Worm (Caenorhabditis elegans) whole organism, L4 larva: ENCODE measurements around the gene fbxb-74.

Experiments
- F10B5.3 ChIP-seq: sonication (generic microtip); optimal IDR thresholded peaks from 2 replicates; lab custom pipeline; 2016; ENCODE audit warnings: mild to moderate bottlenecking, missing genetic modification characterization, missing compliant biosample characterization
- F26F4.8 ChIP-seq: fragments of 200-800 bp; sonication (Bioruptor generic); conservative IDR thresholded peaks from 2 replicates; pipeline ENCODE4 v1.3.6; 2022; ENCODE audit warnings: missing genetic modification characterization, missing compliant biosample characterization
- F44E2.7 ChIP-seq: fragments of 200-800 bp; sonication (Bioruptor generic); IDR thresholded peaks from 2 replicates; pipeline ENCODE4 v2.1.2; 2022; ENCODE audit warnings: missing genetic modification characterization, missing compliant biosample characterization
- F49E8.2 ChIP-seq: sonication (generic microtip); optimal IDR thresholded peaks from 2 replicates; lab custom pipeline; 2016; ENCODE audit warnings: missing compliant biosample characterization, mild to moderate bottlenecking, missing genetic modification characterization, borderline replicate concordance
- T26A8.4 ChIP-seq: fragments of 200-800 bp; sonication (Bioruptor generic); IDR thresholded peaks from 2 replicates; pipeline ENCODE4 v1.3.6; 2022; ENCODE audit warnings: missing genetic modification characterization, missing compliant biosample characterization
- Y105C5A.15 ChIP-seq: fragments of 200-800 bp; sonication (Bioruptor generic); IDR thresholded peaks from 2 replicates; pipeline ENCODE4 v1.3.6; 2022; ENCODE audit warnings: missing genetic modification characterization, missing compliant biosample characterization
- Y5F2A.4 ChIP-seq: fragments of 200-800 bp; sonication (Bioruptor generic); optimal IDR thresholded peaks from 2 replicates; lab custom pipeline; 2018; ENCODE audit warnings: mild to moderate bottlenecking, missing genetic modification characterization, missing compliant biosample characterization
- ZK337.2 ChIP-seq: fragments of 200-800 bp; sonication (Bioruptor generic); IDR thresholded peaks from 2 replicates; pipeline ENCODE4 v1.3.6; 2022; ENCODE audit warnings: missing genetic modification reagents, missing genetic modification characterization, missing compliant biosample characterization
- ZK546.5 ChIP-seq, 2 experiments: sonication (generic microtip); optimal IDR thresholded peaks; 2 replicates each; lab custom pipeline; 2017; ENCODE audit warnings: missing biosample characterization in 2 of 2, missing genetic modification characterization in 2 of 2
- aly-2 ChIP-seq: sonication (generic microtip); optimal IDR thresholded peaks from 2 replicates; lab custom pipeline; 2018; ENCODE audit warnings: missing biosample characterization, missing genetic modification characterization
- ama-1 ChIP-seq: fragments of 150-350 bp; optimal IDR thresholded peaks from 2 replicates; lab custom pipeline; 2014; ENCODE audit warnings: inconsistent platforms, mixed read lengths
- ceh-20 ChIP-seq: fragments of 200-800 bp; sonication (Bioruptor generic); IDR thresholded peaks from 2 replicates; pipeline ENCODE4 v1.3.6; 2022; ENCODE audit warnings: missing genetic modification reagents, missing genetic modification characterization, missing compliant biosample characterization
- ceh-28 ChIP-seq: fragments of 150-350 bp; optimal IDR thresholded peaks from 2 replicates; lab custom pipeline; 2014; ENCODE audit warnings: missing biosample characterization, missing genetic modification reagents, missing genetic modification characterization
- ceh-44 ChIP-seq: fragments of 200-800 bp; sonication (Bioruptor generic); IDR thresholded peaks from 2 replicates; pipeline ENCODE4 v1.3.6; 2022; ENCODE audit warnings: missing genetic modification reagents, missing genetic modification characterization, missing compliant biosample characterization
- ceh-82 ChIP-seq: sonication (generic microtip); optimal IDR thresholded peaks from 2 replicates; lab custom pipeline; 2017; ENCODE audit warnings: missing biosample characterization, missing genetic modification characterization
- ctbp-1 ChIP-seq: fragments of 200-800 bp; sonication (Bioruptor generic); IDR thresholded peaks from 2 replicates; pipeline ENCODE4 v1.3.6; 2022; ENCODE audit warnings: missing genetic modification reagents, missing genetic modification characterization, missing compliant biosample characterization
- daf-16 ChIP-seq, 3 experiments: sonication (generic microtip); optimal IDR thresholded peaks; 2 replicates each; lab custom pipeline; 2016 to 2017; ENCODE audit warnings: missing genetic modification characterization in 3 of 3, missing genetic modification reagents in 3 of 3, mild to moderate bottlenecking in 2 of 3, missing compliant biosample characterization in 2 of 3, missing biosample characterization in 1 of 3, moderate library complexity in 1 of 3
- daf-19 ChIP-seq: fragments of 200-800 bp; sonication (Bioruptor generic); conservative IDR thresholded peaks from 2 replicates; pipeline ENCODE4 v1.3.6; 2022; ENCODE audit warnings: missing genetic modification characterization, missing compliant biosample characterization
- dmd-6 ChIP-seq: fragments of 200-800 bp; sonication (Bioruptor generic); IDR thresholded peaks from 2 replicates; pipeline ENCODE4 v1.3.6; 2022; ENCODE audit warnings: missing genetic modification reagents, missing genetic modification characterization, missing compliant biosample characterization
- dmd-9 ChIP-seq: fragments of 200-800 bp; sonication (Bioruptor generic); IDR thresholded peaks from 2 replicates; pipeline ENCODE4 v1.3.6; 2022; ENCODE audit warnings: missing genetic modification reagents, missing genetic modification characterization, missing compliant biosample characterization
- dve-1 ChIP-seq: sonication (generic microtip); optimal IDR thresholded peaks from 2 replicates; lab custom pipeline; 2017; ENCODE audit warnings: antibody characterized with exemption, mild to moderate bottlenecking, missing genetic modification characterization, missing compliant biosample characterization; ENCODE audit not compliant: insufficient read depth
- fkh-10 ChIP-seq: fragments of 150-350 bp; optimal IDR thresholded peaks from 2 replicates; lab custom pipeline; 2014; ENCODE audit warnings: missing biosample characterization, missing genetic modification reagents, missing genetic modification characterization
- gei-8 ChIP-seq: fragments of 200-800 bp; sonication (Bioruptor generic); optimal IDR thresholded peaks from 2 replicates; lab custom pipeline; 2018; ENCODE audit warnings: mild to moderate bottlenecking, missing genetic modification characterization, missing compliant biosample characterization
- hif-1 ChIP-seq, 2 experiments: sonication (generic microtip); optimal IDR thresholded peaks; 2 replicates each; lab custom pipeline; 2016 to 2017; ENCODE audit warnings: missing compliant biosample characterization in 2 of 2, missing genetic modification characterization in 2 of 2, missing genetic modification reagents in 2 of 2, missing genotype in 2 of 2, mild to moderate bottlenecking in 1 of 2
- hlh-30 ChIP-seq: sonication (generic microtip); optimal IDR thresholded peaks from 2 replicates; lab custom pipeline; 2017; ENCODE audit warnings: antibody characterized with exemption, mild to moderate bottlenecking, missing genetic modification characterization, missing compliant biosample characterization; ENCODE audit not compliant: insufficient read depth
- hmg-1.1 ChIP-seq: fragments of 200-800 bp; sonication (Bioruptor generic); IDR thresholded peaks from 2 replicates; pipeline ENCODE4 v1.3.6; 2022; ENCODE audit warnings: missing genetic modification reagents, missing genetic modification characterization, missing compliant biosample characterization
- jun-1 ChIP-seq: fragments of 150-350 bp; optimal IDR thresholded peaks from 2 replicates; lab custom pipeline; 2014; ENCODE audit warnings: missing biosample characterization, missing genetic modification reagents, missing genetic modification characterization
- madf-9 ChIP-seq: fragments of 200-800 bp; sonication (Bioruptor generic); conservative IDR thresholded peaks from 2 replicates; pipeline ENCODE4 v1.3.6; 2022; ENCODE audit warnings: missing genetic modification reagents, missing genetic modification characterization, missing compliant biosample characterization
- mes-2 ChIP-seq: sonication (generic microtip); optimal IDR thresholded peaks from 2 replicates; lab custom pipeline; 2016; ENCODE audit warnings: missing genotype, mild to moderate bottlenecking, missing genetic modification characterization, missing compliant biosample characterization; ENCODE audit not compliant: poor library complexity, severe bottlenecking
- mxl-3 ChIP-seq: fragments of 200-800 bp; sonication (Bioruptor generic); optimal IDR thresholded peaks from 2 replicates; lab custom pipeline; 2018; ENCODE audit warnings: mild to moderate bottlenecking, missing genetic modification characterization, missing compliant biosample characterization
- nhr-102 ChIP-seq: sonication (generic microtip); optimal IDR thresholded peaks from 2 replicates; lab custom pipeline; 2016; ENCODE audit warnings: mild to moderate bottlenecking, missing genetic modification characterization, moderate library complexity, missing compliant biosample characterization
- nhr-237 ChIP-seq: sonication (generic microtip); optimal IDR thresholded peaks from 2 replicates; lab custom pipeline; 2017; ENCODE audit warnings: missing biosample characterization, missing genetic modification characterization
- nhr-42 ChIP-seq: fragments of 200-800 bp; sonication (Bioruptor generic); IDR thresholded peaks from 2 replicates; pipeline ENCODE4 v1.3.6; 2022; ENCODE audit warnings: missing genetic modification characterization, missing compliant biosample characterization
- pha-4 ChIP-seq, 2 experiments: fragments of 150-350 bp in 1 of 2; fragments of 200-800 bp in 1 of 2; sonication (Bioruptor generic) in 1 of 2; IDR thresholded peaks in 1 of 2; optimal IDR thresholded peaks in 1 of 2; 2 replicates each; pipeline versions ENCODE4 v1.3.6 to Lab custom; 2014 to 2022; ENCODE audit warnings: missing genetic modification characterization in 2 of 2, missing genetic modification reagents in 2 of 2, missing biosample characterization in 1 of 2, missing compliant biosample characterization in 1 of 2
- php-3 ChIP-seq: fragments of 200-800 bp; sonication (Bioruptor generic); IDR thresholded peaks from 2 replicates; pipeline ENCODE4 v1.3.6; 2022; ENCODE audit warnings: missing genetic modification reagents, missing genetic modification characterization, missing compliant biosample characterization
- rbr-2 ChIP-seq: sonication (generic microtip); optimal IDR thresholded peaks from 2 replicates; lab custom pipeline; 2016; ENCODE audit warnings: missing genotype, missing genetic modification characterization, missing compliant biosample characterization
- saeg-2 ChIP-seq: fragments of 200-800 bp; sonication (Bioruptor generic); IDR thresholded peaks from 2 replicates; pipeline ENCODE4 v1.3.6; 2022; ENCODE audit warnings: missing genetic modification reagents, missing genetic modification characterization, missing compliant biosample characterization
- set-16 ChIP-seq: fragments of 200-800 bp; sonication (Bioruptor generic); IDR thresholded peaks from 2 replicates; pipeline ENCODE4 v1.3.6; 2022; ENCODE audit warnings: missing genetic modification reagents, missing genetic modification characterization, missing compliant biosample characterization
- skn-1 ChIP-seq: fragments of 150-350 bp; optimal IDR thresholded peaks from 2 replicates; lab custom pipeline; 2014; ENCODE audit warnings: missing biosample characterization, missing genetic modification characterization
- spr-1 ChIP-seq: sonication (generic microtip); optimal IDR thresholded peaks from 2 replicates; lab custom pipeline; 2016; ENCODE audit warnings: mild to moderate bottlenecking, missing genetic modification characterization, missing compliant biosample characterization
- tag-97 ChIP-seq: fragments of 200-800 bp; sonication (Bioruptor generic); IDR thresholded peaks from 2 replicates; pipeline ENCODE4 v1.3.6; 2022; ENCODE audit warnings: missing genetic modification characterization, missing compliant biosample characterization
- unc-130 ChIP-seq: sonication (generic microtip); optimal IDR thresholded peaks from 2 replicates; lab custom pipeline; 2016; ENCODE audit warnings: missing genetic modification reagents, missing genetic modification characterization, missing compliant biosample characterization
- unc-39 ChIP-seq: sonication (generic microtip); optimal IDR thresholded peaks from 2 replicates; lab custom pipeline; 2017; ENCODE audit warnings: missing biosample characterization, missing genetic modification characterization
- unc-62 ChIP-seq, 3 experiments: fragments of 150-350 bp in 1 of 3; sonication (generic microtip); optimal IDR thresholded peaks in 2 of 3; peaks in 1 of 3; 1 replicate in 1 of 3; 2 replicates in 2 of 3; lab custom pipeline; 2014 to 2017; ENCODE audit warnings: missing biosample characterization in 3 of 3, missing genetic modification characterization in 3 of 3, missing genetic modification reagents in 3 of 3, missing genotype in 1 of 3
- zag-1 ChIP-seq: fragments of 150-350 bp; optimal IDR thresholded peaks from 2 replicates; lab custom pipeline; 2014; ENCODE audit warnings: missing biosample characterization, missing genetic modification characterization
- zfp-2 ChIP-seq: sonication (generic microtip); optimal IDR thresholded peaks from 2 replicates; lab custom pipeline; 2016; ENCODE audit warnings: mild to moderate bottlenecking, missing genetic modification characterization, missing compliant biosample characterization
- ztf-11 ChIP-seq: fragments of 150-350 bp; optimal IDR thresholded peaks from 2 replicates; lab custom pipeline; 2014; ENCODE audit warnings: missing biosample characterization, missing genetic modification characterization

fbxb-74 gene

ce11 chrIV:4408714-4409113 is 30.4 kb downstream of the fbxb-74 start:
- TF ChIP-seq aly-2 (no peak), hlh-30 (tag; lab: Kevin White, UChicago) (peak; percentile 24), zag-1 (no peak), zfp-2 (tag; lab: Kevin White, UChicago) (no peak), rbr-2 (tag; lab: Kevin White, UChicago) (no peak), nhr-102 (tag; lab: Kevin White, UChicago) (no peak), unc-62 (GFP tag; optimal IDR thresholded peaks at IDR 0.05 in 1 of 2; lab: Kevin White, UChicago) (peak in 1 of 2 experiments; percentile 19), unc-62 (tag; optimal IDR thresholded peaks at IDR 0.05; lab: Kevin White, UChicago) (no peak), dmd-6 (0 out of 2 replicates have a peak, but pooled peaks have one; percentile 12), F26F4.8 (0 out of 2 replicates have a peak, but pooled peaks have one; percentile 20), ceh-44 (GFP tag; lab: Robert Waterston, UW) (no peak), ZK337.2 (GFP tag; lab: Robert Waterston, UW) (no peak), tag-97 (GFP tag; lab: Robert Waterston, UW) (no peak), madf-9 (GFP tag; lab: Robert Waterston, UW) (no peak), mxl-3 (peak; percentile 22), saeg-2 (GFP tag; lab: Robert Waterston, UW) (no peak), dmd-9 (GFP tag; lab: Robert Waterston, UW) (no peak), ceh-20 (GFP tag; lab: Robert Waterston, UW) (no peak), hif-1 (tag; optimal IDR thresholded peaks at IDR 0.05; lab: Kevin White, UChicago) (peak in 1 of 2 experiments; percentile 9), set-16 (GFP tag; lab: Robert Waterston, UW) (peak; percentile 38; the same call in 1 of the 2 replicates), Y105C5A.15 (GFP tag; lab: Robert Waterston, UW) (0 out of 2 replicates have a peak, but pooled peaks have one; percentile 33), php-3 (0 out of 2 replicates have a peak, but pooled peaks have one; percentile 8)

ce11 chrIV:4407055-4407461 is 32.0 kb downstream of the fbxb-74 start:
- TF ChIP-seq skn-1 (tag; lab: Kevin White, UChicago) (no peak), saeg-2 (GFP tag; lab: Robert Waterston, UW) (no peak), daf-19 (no peak), unc-62 (GFP tag; optimal IDR thresholded peaks at IDR 0.05 in 1 of 2; lab: Kevin White, UChicago) (peak in 1 of 2 experiments; percentile 72), unc-62 (tag; optimal IDR thresholded peaks at IDR 0.05; lab: Kevin White, UChicago) (no peak), ama-1 (lab: Kevin White, UChicago) (no peak), zfp-2 (tag; lab: Kevin White, UChicago) (no peak), ctbp-1 (no peak), daf-16 (GFP tag; optimal IDR thresholded peaks at IDR 0.05; lab: Kevin White, UChicago) (no peak), daf-16 (tag; optimal IDR thresholded peaks at IDR 0.05; lab: Kevin White, UChicago) (peak; percentile 92), F44E2.7 (GFP tag; lab: Robert Waterston, UW) (no peak), ztf-11 (no peak), gei-8 (GFP tag; lab: Kevin White, UChicago) (no peak), ceh-20 (GFP tag; lab: Robert Waterston, UW) (no peak), dmd-6 (peak; percentile 68), dve-1 (tag; lab: Kevin White, UChicago) (peak; percentile 76), T26A8.4 (peak; percentile 23; the same call in 1 of the 2 replicates), pha-4 (GFP tag; IDR thresholded peaks at IDR 0.05; lab: Robert Waterston, UW) (peak; percentile 93), pha-4 (tag; optimal IDR thresholded peaks at IDR 0.05; lab: Kevin White, UChicago) (peak; percentile 55), Y5F2A.4 (GFP tag; lab: Kevin White, UChicago) (no peak), jun-1 (tag; lab: Kevin White, UChicago) (no peak), set-16 (GFP tag; lab: Robert Waterston, UW) (peak; percentile 87), mes-2 (no peak), ZK546.5 (tag; optimal IDR thresholded peaks at IDR 0.05; lab: Kevin White, UChicago) (no peak), unc-39 (no peak), ceh-28 (tag; lab: Kevin White, UChicago) (no peak), hmg-1.1 (GFP tag; lab: Robert Waterston, UW) (no peak), F49E8.2 (tag; lab: Kevin White, UChicago) (no peak), nhr-237 (tag; lab: Kevin White, UChicago) (no peak), unc-130 (GFP tag; lab: Kevin White, UChicago) (no peak), fkh-10 (GFP tag; lab: Kevin White, UChicago) (no peak), ceh-82 (tag; lab: Kevin White, UChicago) (no peak), nhr-42 (GFP tag; lab: Robert Waterston, UW) (peak; percentile 39; the same call in 1 of the 2 replicates), F10B5.3 (tag; lab: Kevin White, UChicago) (no peak), spr-1 (no peak)
